Worm (Caenorhabditis elegans): ENCODE measurements around the gene Y116F11B.2.

DNA sequence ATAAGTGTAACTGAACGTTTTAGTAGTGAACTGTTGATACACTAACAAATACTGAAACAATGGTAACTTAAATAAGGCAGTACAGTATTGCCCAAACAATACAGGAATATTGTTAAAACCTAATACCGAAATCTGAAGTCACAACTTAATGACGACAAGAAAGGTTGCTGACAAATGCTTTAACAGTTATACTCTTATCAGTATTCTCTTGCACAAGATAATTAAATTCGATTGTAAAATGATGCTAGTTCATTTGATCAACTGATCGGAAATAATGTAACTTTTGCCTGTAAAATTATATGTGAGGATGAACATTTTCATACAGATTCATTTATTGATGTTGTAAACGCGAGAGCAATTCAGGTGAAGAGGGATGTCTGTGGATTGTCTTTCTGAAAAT, 30.7 kb upstream of the Y116F11B.2 start:
- TF ChIP-seq hmbx-1 (tag; optimal IDR thresholded peaks at IDR 0.05) (no peak), flt-1 (GFP tag; IDR thresholded peaks at IDR 0.05) (no peak), ceh-13 (GFP tag; optimal IDR thresholded peaks at IDR 0.05) (no peak), ets-7 (tag; optimal IDR thresholded peaks at IDR 0.05) (no peak), aly-1 (tag; optimal IDR thresholded peaks at IDR 0.05) (no peak), tra-4 (tag; optimal IDR thresholded peaks at IDR 0.05) (no peak), ama-1 (optimal IDR thresholded peaks at IDR 0.05) (no peak), scrt-1 (GFP tag; IDR thresholded peaks at IDR 0.05) (no peak), B0310.2 (tag; optimal IDR thresholded peaks at IDR 0.05) (no peak), tbx-37 (GFP tag; conservative IDR thresholded peaks at IDR 0.05) (no peak), tbx-11 (GFP tag; IDR thresholded peaks at IDR 0.05) (no peak), hnd-1 (tag; optimal IDR thresholded peaks at IDR 0.05) (no peak), pes-1 (GFP tag; IDR thresholded peaks at IDR 0.05) (no peak)

Data from whole organism, early embryonic.